Worm (Caenorhabditis elegans) whole organism, mixed stage, embryonic: ENCODE data around the gene T26H5.11.
A peak's percentile ranks its signal among the peaks of the same experiment; 100 is the strongest.

Source experiments
- M03D4.4 ChIP-seq: sonication (generic microtip); optimal IDR thresholded peaks from 2 replicates; lab custom pipeline; 2017; ENCODE audit warnings: mild to moderate bottlenecking, missing genetic modification characterization, missing compliant biosample characterization
- bed-3 ChIP-seq: fragments of 200-800 bp; sonication (Bioruptor generic); optimal IDR thresholded peaks from 3 replicates; lab custom pipeline; 2018; ENCODE audit warnings: mild to moderate bottlenecking, missing genetic modification characterization, moderate library complexity, missing compliant biosample characterization
- blmp-1 ChIP-seq: fragments of 150-350 bp; optimal IDR thresholded peaks from 2 replicates; lab custom pipeline; 2014; ENCODE audit warnings: missing biosample characterization, missing genetic modification characterization
- ceh-39 ChIP-seq: fragments of 150-350 bp; optimal IDR thresholded peaks from 2 replicates; lab custom pipeline; 2014; ENCODE audit warnings: missing biosample characterization, missing genetic modification characterization
- ceh-83 ChIP-seq: fragments of 200-800 bp; sonication (Bioruptor generic); optimal IDR thresholded peaks from 2 replicates; lab custom pipeline; 2018; ENCODE audit warnings: mild to moderate bottlenecking, missing genetic modification characterization, missing compliant biosample characterization
- ces-1 ChIP-seq: fragments of 150-350 bp; optimal IDR thresholded peaks from 2 replicates; lab custom pipeline; 2014; ENCODE audit warnings: missing biosample characterization, missing genetic modification reagents, missing genetic modification characterization
- cnd-1 ChIP-seq: fragments of 200-800 bp; sonication (Bioruptor generic); optimal IDR thresholded peaks from 2 replicates; lab custom pipeline; 2018; ENCODE audit warnings: mild to moderate bottlenecking, missing genetic modification characterization, missing compliant biosample characterization
- drap-1 ChIP-seq: fragments of 200-800 bp; sonication (Bioruptor generic); optimal IDR thresholded peaks from 3 replicates; lab custom pipeline; 2018; ENCODE audit warnings: mild to moderate bottlenecking, missing genetic modification characterization, missing compliant biosample characterization
- elt-1 ChIP-seq: sonication (generic microtip); optimal IDR thresholded peaks from 2 replicates; lab custom pipeline; 2017; ENCODE audit warnings: missing genetic modification characterization, mild to moderate bottlenecking, missing compliant biosample characterization, antibody characterized with exemption, moderate library complexity, borderline replicate concordance; ENCODE audit not compliant: insufficient read depth
- elt-3 ChIP-seq: fragments of 150-350 bp; optimal IDR thresholded peaks from 2 replicates; lab custom pipeline; 2014; ENCODE audit warnings: missing biosample characterization, missing genetic modification characterization
- flh-1 ChIP-seq: fragments of 200-800 bp; sonication (Bioruptor generic); optimal IDR thresholded peaks from 2 replicates; lab custom pipeline; 2018; ENCODE audit warnings: mild to moderate bottlenecking, missing genetic modification characterization, moderate library complexity, missing compliant biosample characterization
- ham-2 ChIP-seq: fragments of 200-800 bp; sonication (Bioruptor generic); optimal IDR thresholded peaks from 2 replicates; lab custom pipeline; 2018; ENCODE audit warnings: mild to moderate bottlenecking, missing genetic modification characterization, missing compliant biosample characterization
- hlh-1 ChIP-seq: fragments of 150-350 bp; optimal IDR thresholded peaks from 2 replicates; lab custom pipeline; 2014; ENCODE audit warnings: missing biosample characterization, missing genetic modification reagents, missing genetic modification characterization
- lin-13 ChIP-seq: fragments of 150-350 bp; optimal IDR thresholded peaks from 2 replicates; lab custom pipeline; 2014; ENCODE audit warnings: missing biosample characterization, missing genetic modification characterization
- lin-32 ChIP-seq: fragments of 200-800 bp; sonication (Bioruptor generic); optimal IDR thresholded peaks from 2 replicates; lab custom pipeline; 2018; ENCODE audit warnings: mild to moderate bottlenecking, missing genetic modification characterization, missing compliant biosample characterization
- lsy-2 ChIP-seq: fragments of 150-350 bp; optimal IDR thresholded peaks from 2 replicates; lab custom pipeline; 2014; ENCODE audit warnings: missing biosample characterization, missing genetic modification characterization
- mab-5 ChIP-seq: fragments of 150-350 bp; optimal IDR thresholded peaks from 2 replicates; lab custom pipeline; 2014; ENCODE audit warnings: missing biosample characterization, missing genetic modification characterization
- mep-1 ChIP-seq: fragments of 150-350 bp; optimal IDR thresholded peaks from 2 replicates; lab custom pipeline; 2017; ENCODE audit warnings: missing biosample characterization, missing genetic modification reagents, missing genetic modification characterization, inconsistent platforms
- mls-2 ChIP-seq: sonication (generic microtip); optimal IDR thresholded peaks from 2 replicates; lab custom pipeline; 2016; ENCODE audit warnings: mild to moderate bottlenecking, missing genetic modification characterization, moderate library complexity, missing compliant biosample characterization
- nhr-2 ChIP-seq: fragments of 150-350 bp; optimal IDR thresholded peaks from 2 replicates; lab custom pipeline; 2014; ENCODE audit warnings: missing biosample characterization, missing genetic modification characterization
- nhr-237 ChIP-seq: fragments of 150-350 bp; optimal IDR thresholded peaks from 2 replicates; lab custom pipeline; 2014; ENCODE audit warnings: missing biosample characterization, missing genetic modification characterization
- nhr-28 ChIP-seq: fragments of 150-350 bp; optimal IDR thresholded peaks from 2 replicates; lab custom pipeline; 2014; ENCODE audit warnings: missing biosample characterization, missing genetic modification characterization
- nhr-76 ChIP-seq: sonication (generic microtip); optimal IDR thresholded peaks from 2 replicates; lab custom pipeline; 2017; ENCODE audit warnings: missing biosample characterization, missing genetic modification characterization
- pha-4 ChIP-seq: fragments of 150-350 bp; optimal IDR thresholded peaks from 2 replicates; lab custom pipeline; 2018; ENCODE audit warnings: missing biosample characterization, missing genetic modification reagents, missing genetic modification characterization
- sem-2 ChIP-seq: fragments of 200-800 bp; sonication (Bioruptor generic); optimal IDR thresholded peaks from 2 replicates; lab custom pipeline; 2018; ENCODE audit warnings: mild to moderate bottlenecking, missing genetic modification characterization, missing compliant biosample characterization
- snpc-4 ChIP-seq: fragments of 150-350 bp; optimal IDR thresholded peaks from 2 replicates; lab custom pipeline; 2014; ENCODE audit warnings: missing biosample characterization, missing genetic modification characterization
- sptf-1 ChIP-seq: sonication (generic microtip); optimal IDR thresholded peaks from 2 replicates; lab custom pipeline; 2017; ENCODE audit warnings: mild to moderate bottlenecking, missing genetic modification characterization, moderate library complexity, missing compliant biosample characterization
- tbx-8 ChIP-seq: fragments of 200-800 bp; sonication (Bioruptor generic); optimal IDR thresholded peaks from 2 replicates; lab custom pipeline; 2018; ENCODE audit warnings: mild to moderate bottlenecking, missing genetic modification characterization, moderate library complexity, missing compliant biosample characterization
- unc-120 ChIP-seq: sonication (generic microtip); optimal IDR thresholded peaks from 2 replicates; lab custom pipeline; 2017; ENCODE audit warnings: missing genetic modification characterization, missing compliant biosample characterization; ENCODE audit not compliant: poor library complexity, severe bottlenecking
- unc-62 ChIP-seq: fragments of 150-350 bp; optimal IDR thresholded peaks from 2 replicates; lab custom pipeline; 2014; ENCODE audit warnings: missing biosample characterization, missing genetic modification reagents, missing genetic modification characterization
- zip-8 ChIP-seq: fragments of 150-350 bp; optimal IDR thresholded peaks from 2 replicates; lab custom pipeline; 2014; ENCODE audit warnings: missing biosample characterization, missing genetic modification characterization
- ztf-11 ChIP-seq: fragments of 150-350 bp; optimal IDR thresholded peaks from 2 replicates; lab custom pipeline; 2014; ENCODE audit warnings: missing biosample characterization, missing genetic modification characterization

T26H5.11 gene

DNA sequence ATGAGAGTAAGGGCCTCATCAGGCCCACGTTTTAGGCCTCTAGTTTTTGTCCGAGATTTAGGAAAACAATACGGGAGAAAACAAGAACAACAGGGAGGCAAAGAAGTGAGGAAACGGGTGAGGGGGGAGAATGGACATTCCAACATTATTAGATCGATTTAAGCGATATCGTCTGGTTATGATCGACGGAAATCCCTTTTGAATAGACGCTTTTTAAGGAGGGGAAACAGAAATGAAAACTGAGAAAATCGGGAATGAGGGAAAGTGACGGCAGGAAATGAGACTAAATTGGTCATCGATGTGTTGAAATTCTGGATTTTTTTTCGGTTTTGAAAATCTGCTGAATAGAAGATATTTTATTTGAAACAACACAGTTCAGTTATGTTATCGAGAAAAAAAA lies 20.3 kb upstream of the T26H5.11 start, which contains the start of gene rocf-1:
rocf-1 (minus strand) TSS at position 101 of the 400 bp plus-strand sequence.
- peak; percentile 26 for TF ChIP-seq blmp-1 (tag; lab: Kevin White, UChicago)
- no peak for TF ChIP-seq tbx-8 (GFP tag; lab: Kevin White, UChicago)

DNA sequence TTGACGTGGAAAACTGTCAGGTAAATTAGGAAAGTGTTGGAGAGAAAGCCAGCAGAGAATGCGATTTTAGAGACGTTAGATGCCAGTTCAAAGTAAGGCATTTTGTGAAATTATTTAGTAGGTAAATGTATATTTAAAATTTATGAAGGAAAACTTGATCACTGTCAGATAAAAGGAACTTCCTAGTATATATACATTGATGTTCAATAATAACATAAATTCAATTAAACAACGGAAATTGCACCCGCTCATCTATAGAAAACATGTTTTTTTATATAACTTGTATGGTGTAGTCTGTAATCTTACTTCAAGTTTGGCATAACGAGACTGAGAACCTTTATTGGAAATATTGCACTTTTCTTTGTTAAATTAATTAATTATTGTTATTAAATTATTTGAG lies 15.0 kb upstream of the T26H5.11 start, which contains the start of gene str-71:
str-71 (minus strand) TSS at position 101 of the 400 bp plus-strand sequence.
- TF ChIP-seq blmp-1 (tag; lab: Kevin White, UChicago): no peak
- TF ChIP-seq elt-3 (tag; lab: Kevin White, UChicago): no peak
- TF ChIP-seq zip-8 (tag; lab: Kevin White, UChicago): no peak
- no peak for TF ChIP-seq ztf-11 (tag; lab: Kevin White, UChicago)
- TF ChIP-seq mls-2 (tag; lab: Kevin White, UChicago): no peak
- no peak for TF ChIP-seq bed-3 (GFP tag; lab: Kevin White, UChicago)
- TF ChIP-seq hlh-1 (tag; lab: Kevin White, UChicago): no peak

DNA sequence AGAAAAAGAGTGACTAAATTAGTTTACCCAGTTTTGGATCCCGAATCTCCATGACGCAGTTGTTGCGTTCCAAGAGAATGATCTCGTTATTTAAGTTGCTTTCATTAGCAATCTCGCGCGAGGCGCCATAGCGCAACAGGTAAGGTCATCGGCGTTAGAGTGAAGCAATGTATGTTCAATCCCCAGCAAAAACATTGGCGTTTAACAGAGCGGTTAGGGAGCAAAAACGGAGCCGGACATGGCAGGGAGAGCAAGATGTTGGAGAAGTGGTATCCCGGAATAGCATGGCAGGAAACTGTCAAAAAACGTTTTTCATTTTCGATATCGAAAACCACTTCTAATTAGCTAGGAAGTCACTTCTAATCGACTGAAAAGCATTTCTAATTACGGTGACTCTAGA lies 10.2 kb upstream of the T26H5.11 start:
- TF ChIP-seq hlh-1 (tag; lab: Kevin White, UChicago) (no peak), drap-1 (GFP tag; lab: Kevin White, UChicago) (peak; percentile 5)

DNA sequence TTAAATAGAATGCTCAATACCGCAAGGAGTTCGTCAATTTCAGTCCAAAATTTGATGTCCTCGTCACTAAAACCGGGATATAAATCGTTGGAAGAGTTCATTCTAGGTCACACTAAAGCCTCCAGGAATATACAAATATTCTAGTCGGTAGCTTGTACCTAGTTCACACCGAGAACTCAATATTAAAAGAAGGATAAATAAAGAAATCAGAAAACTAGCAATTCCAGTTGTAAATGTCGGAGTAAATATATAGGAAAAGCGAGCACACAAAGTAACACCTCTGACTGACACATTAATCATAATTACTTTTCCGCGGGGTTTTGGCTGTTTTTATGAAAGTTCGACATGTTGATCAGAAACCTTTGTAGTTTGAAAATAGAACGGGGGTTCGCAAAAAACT lies 7.3 kb upstream of the T26H5.11 start, which contains the start of gene srw-33:
srw-33 (minus strand) TSS at position 101 of the 400 bp plus-strand sequence.
- no peak for TF ChIP-seq ham-2 (GFP tag; lab: Kevin White, UChicago)
- TF ChIP-seq mls-2 (tag; lab: Kevin White, UChicago): no peak
- no peak for TF ChIP-seq blmp-1 (tag; lab: Kevin White, UChicago)
- TF ChIP-seq tbx-8 (GFP tag; lab: Kevin White, UChicago): no peak
- TF ChIP-seq mab-5 (tag; lab: Kevin White, UChicago): no peak
- TF ChIP-seq lin-32 (GFP tag; lab: Kevin White, UChicago): no peak
- no peak for TF ChIP-seq elt-3 (tag; lab: Kevin White, UChicago)
- no peak for TF ChIP-seq lsy-2
- no peak for TF ChIP-seq elt-1 (tag; lab: Kevin White, UChicago)
- no peak for TF ChIP-seq nhr-76 (tag; lab: Kevin White, UChicago)
- no peak for TF ChIP-seq unc-120
- no peak for TF ChIP-seq nhr-237 (tag; lab: Kevin White, UChicago)
- no peak for TF ChIP-seq snpc-4 (tag; lab: Kevin White, UChicago)
- no peak for TF ChIP-seq ceh-83 (GFP tag; lab: Kevin White, UChicago)
- no peak for TF ChIP-seq nhr-2 (tag; lab: Kevin White, UChicago)
- no peak for TF ChIP-seq drap-1 (GFP tag; lab: Kevin White, UChicago)
- no peak for TF ChIP-seq mep-1
- no peak for TF ChIP-seq ceh-39 (tag; lab: Kevin White, UChicago)
- no peak for TF ChIP-seq sem-2 (GFP tag; lab: Kevin White, UChicago)
- TF ChIP-seq M03D4.4 (tag; lab: Kevin White, UChicago): no peak
- TF ChIP-seq, all 35 proteins: peak for 0

DNA sequence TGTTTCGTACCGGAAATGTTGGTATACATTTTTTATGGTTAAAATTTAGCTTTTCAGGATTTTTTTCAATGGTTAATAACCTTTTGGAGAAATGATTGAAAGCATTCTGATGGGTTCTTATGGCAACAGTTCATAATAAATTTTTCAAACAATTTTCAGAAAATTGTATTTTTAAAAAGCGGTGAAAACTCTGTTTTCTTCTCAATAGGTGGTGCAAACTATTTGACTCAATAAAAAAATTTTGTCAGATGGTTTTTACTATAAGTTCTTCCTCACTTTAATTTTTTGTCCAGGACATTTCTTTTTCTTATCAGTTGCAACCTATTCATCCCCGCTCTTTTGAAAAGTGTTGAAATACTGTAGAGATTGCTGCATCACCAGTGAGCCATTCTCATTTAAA lies 4.8 kb upstream of the T26H5.11 start, which contains the start of gene T26H5.14:
T26H5.14 (plus strand) TSS at position 301 of the 400 bp plus-strand sequence.
- no peak for TF ChIP-seq zip-8 (tag; lab: Kevin White, UChicago)
- TF ChIP-seq lin-32 (GFP tag; lab: Kevin White, UChicago): no peak
- no peak for TF ChIP-seq cnd-1 (tag; lab: Kevin White, UChicago)
- no peak for TF ChIP-seq ces-1
- TF ChIP-seq flh-1 (GFP tag; lab: Kevin White, UChicago): no peak

DNA sequence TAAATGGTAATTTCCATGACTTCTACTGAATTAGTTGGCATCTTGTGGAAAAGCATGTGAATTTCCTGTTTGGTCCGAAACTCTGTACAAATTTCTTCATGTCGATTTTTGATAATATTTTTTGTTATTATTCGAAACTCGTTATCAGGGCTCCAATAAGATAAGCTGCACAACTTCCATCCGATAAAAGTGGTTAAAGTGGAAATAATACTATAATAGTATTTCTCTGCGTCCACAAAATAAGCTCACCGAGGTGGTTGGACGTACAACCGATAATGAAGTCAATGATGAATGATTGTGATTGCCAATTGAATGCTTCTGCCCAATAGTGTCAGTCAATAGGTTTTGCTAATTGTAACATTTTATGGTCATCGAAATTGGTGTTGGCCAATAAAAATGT lies 4.3 kb upstream of the T26H5.11 start, which contains the start of gene T26H5.4:
T26H5.4 (minus strand) TSS at position 294 of the 400 bp plus-strand sequence.
- TF ChIP-seq drap-1 (GFP tag; lab: Kevin White, UChicago) (no peak), unc-62 (GFP tag; lab: Kevin White, UChicago) (no peak), sptf-1 (tag; lab: Kevin White, UChicago) (no peak), pha-4 (tag; lab: Kevin White, UChicago) (no peak), ces-1 (no peak), mls-2 (tag; lab: Kevin White, UChicago) (no peak), ham-2 (GFP tag; lab: Kevin White, UChicago) (no peak), unc-120 (no peak), cnd-1 (tag; lab: Kevin White, UChicago) (no peak), nhr-2 (tag; lab: Kevin White, UChicago) (no peak), lin-13 (tag; lab: Kevin White, UChicago) (no peak), blmp-1 (tag; lab: Kevin White, UChicago) (no peak), bed-3 (GFP tag; lab: Kevin White, UChicago) (no peak), nhr-28 (tag; lab: Kevin White, UChicago) (no peak), tbx-8 (GFP tag; lab: Kevin White, UChicago) (no peak), sem-2 (GFP tag; lab: Kevin White, UChicago) (no peak)
- TF ChIP-seq, all 35 proteins: peak for 0
